Worm (Caenorhabditis elegans): ENCODE measurements around the gene odr-2.

odr-2 gene

ce11 chrV:7096129-7096730, 7.1 kb upstream of the odr-2 start:
- TF ChIP-seq skn-1 (tag; optimal IDR thresholded peaks at IDR 0.05) = no peak
- no peak for TF ChIP-seq unc-62 (GFP tag; optimal IDR thresholded peaks at IDR 0.05)
- TF ChIP-seq lin-13 (GFP tag; optimal IDR thresholded peaks at IDR 0.05) = no peak
- TF ChIP-seq unc-55 (GFP tag; optimal IDR thresholded peaks at IDR 0.05) = no peak
- no peak for TF ChIP-seq dmd-4 (tag; optimal IDR thresholded peaks at IDR 0.05)
- TF ChIP-seq nhr-6 (tag; optimal IDR thresholded peaks at IDR 0.05) = no peak
- no peak for TF ChIP-seq fos-1 (tag; optimal IDR thresholded peaks at IDR 0.05)
- no peak for TF ChIP-seq ama-1 (optimal IDR thresholded peaks at IDR 0.05)
- no peak for TF ChIP-seq nhr-77 (tag; optimal IDR thresholded peaks at IDR 0.05)
- no peak for TF ChIP-seq mdl-1 (tag; optimal IDR thresholded peaks at IDR 0.05)
- no peak for TF ChIP-seq R02D3.7 (tag; optimal IDR thresholded peaks at IDR 0.05)
- no peak for TF ChIP-seq unc-39 (tag; optimal IDR thresholded peaks at IDR 0.05)
- TF ChIP-seq nhr-12 (tag; optimal IDR thresholded peaks at IDR 0.05) = no peak
- TF ChIP-seq aly-2 (tag; optimal IDR thresholded peaks at IDR 0.05) = no peak
- TF ChIP-seq sma-3 (GFP tag; optimal IDR thresholded peaks at IDR 0.05) = no peak
- TF ChIP-seq ZK546.5 (tag; optimal IDR thresholded peaks at IDR 0.05) = no peak
- TF ChIP-seq nhr-23 (tag; optimal IDR thresholded peaks at IDR 0.05) = no peak
- TF ChIP-seq sem-4 (tag; optimal IDR thresholded peaks at IDR 0.05) = no peak
- TF ChIP-seq nhr-25 (tag; optimal IDR thresholded peaks at IDR 0.05) = no peak

DNA sequence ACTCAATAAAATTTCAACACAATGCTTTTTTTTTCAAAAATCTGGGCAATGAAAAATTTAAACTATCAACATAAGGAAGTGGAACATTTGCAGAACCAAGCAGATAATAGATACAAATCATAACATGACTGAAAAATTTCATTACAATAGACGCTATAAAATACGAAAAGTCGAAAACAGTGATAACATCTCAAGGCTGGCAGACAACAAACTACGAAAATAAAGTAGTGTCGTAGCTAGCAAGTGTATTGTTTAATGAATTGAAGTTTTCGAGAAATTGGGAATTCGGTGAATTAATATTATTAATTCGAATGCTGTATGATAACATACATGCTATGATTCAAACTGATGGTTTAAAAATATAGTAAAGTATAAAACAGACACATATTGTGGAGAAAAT, 6.5 kb upstream of the odr-2 start:
- no peak for TF ChIP-seq C34F6.9 (tag; optimal IDR thresholded peaks at IDR 0.05)
- TF ChIP-seq mdl-1 (tag; optimal IDR thresholded peaks at IDR 0.05) = no peak
- no peak for TF ChIP-seq skn-1 (tag; optimal IDR thresholded peaks at IDR 0.05)
- no peak for TF ChIP-seq mbf-1 (tag; optimal IDR thresholded peaks at IDR 0.05)
- no peak for TF ChIP-seq ceh-16 (tag; optimal IDR thresholded peaks at IDR 0.05)
- no peak for TF ChIP-seq nhr-77 (tag; optimal IDR thresholded peaks at IDR 0.05)
- no peak for TF ChIP-seq F13H6.1 (tag; optimal IDR thresholded peaks at IDR 0.05)
- TF ChIP-seq blmp-1 (tag; optimal IDR thresholded peaks at IDR 0.05; ENCODE audit: insufficient read depth) = no peak
- no peak for TF ChIP-seq aly-2 (tag; optimal IDR thresholded peaks at IDR 0.05)
- no peak for TF ChIP-seq ama-1 (optimal IDR thresholded peaks at IDR 0.05)
- no peak for TF ChIP-seq peb-1 (tag; optimal IDR thresholded peaks at IDR 0.05)
- no peak for TF ChIP-seq nhr-11 (tag; optimal IDR thresholded peaks at IDR 0.05)
- TF ChIP-seq nhr-129 (tag; optimal IDR thresholded peaks at IDR 0.05) = no peak
- no peak for TF ChIP-seq ztf-4 (tag; optimal IDR thresholded peaks at IDR 0.05)
- TF ChIP-seq unc-39 (tag; optimal IDR thresholded peaks at IDR 0.05) = no peak
- TF ChIP-seq egl-27 (tag; optimal IDR thresholded peaks at IDR 0.05) = no peak
- TF ChIP-seq R02D3.7 (tag; optimal IDR thresholded peaks at IDR 0.05) = no peak
- TF ChIP-seq lin-39 (tag; optimal IDR thresholded peaks at IDR 0.05) = no peak

- TF ChIP-seq mbf-1 (tag; optimal IDR thresholded peaks at IDR 0.05) = no peak
Observed at ce11 chrV:7106499-7107152, 3.3 kb downstream of the odr-2 start.

DNA sequence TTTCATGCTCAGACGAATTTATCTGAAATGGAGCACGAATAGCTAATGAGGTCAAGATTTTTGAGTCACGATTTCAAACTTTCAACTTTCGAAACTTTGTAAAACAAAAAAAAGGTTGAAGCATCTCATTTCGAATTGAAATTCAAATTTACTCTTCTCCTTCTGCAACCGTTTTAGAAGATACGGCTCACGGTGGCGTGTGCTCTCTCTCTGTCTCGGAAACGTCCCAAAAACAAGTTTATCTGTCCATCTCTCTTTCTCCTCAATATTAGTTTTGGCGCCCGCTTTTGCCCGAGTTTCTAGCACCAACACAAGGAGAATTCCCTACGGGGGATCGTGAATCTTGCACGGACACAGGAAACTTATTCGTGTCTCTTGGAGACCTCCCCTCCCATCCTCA, 7.0 kb downstream of the odr-2 start:
- TF ChIP-seq nhr-21 (tag; optimal IDR thresholded peaks at IDR 0.05) (no peak), C34F6.9 (tag; optimal IDR thresholded peaks at IDR 0.05) (no peak), nhr-25 (tag; optimal IDR thresholded peaks at IDR 0.05) (no peak), nhr-11 (tag; optimal IDR thresholded peaks at IDR 0.05) (no peak), blmp-1 (tag; optimal IDR thresholded peaks at IDR 0.05; ENCODE audit: insufficient read depth) (no peak), fos-1 (tag; optimal IDR thresholded peaks at IDR 0.05) (no peak), gmeb-1 (tag; optimal IDR thresholded peaks at IDR 0.05) (no peak)

DNA sequence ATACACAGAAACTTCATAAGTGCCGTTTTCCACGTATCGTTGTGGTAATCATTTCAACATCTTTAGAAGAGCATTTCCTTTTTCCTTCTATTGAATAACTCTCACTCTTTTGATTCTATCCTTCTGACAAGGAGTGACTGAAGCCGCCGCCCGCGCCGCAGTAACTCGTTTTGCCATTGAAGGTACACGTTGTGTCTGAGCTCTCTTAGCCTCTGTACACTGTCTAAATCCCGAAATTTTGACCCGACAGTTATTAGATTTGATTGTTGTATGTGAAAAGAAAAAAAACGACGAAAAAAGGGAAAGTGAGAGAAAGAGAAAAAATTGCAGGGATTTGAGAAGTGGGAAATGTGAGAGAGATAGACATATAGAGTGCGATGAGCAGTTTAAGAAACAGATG, 7.9 kb downstream of the odr-2 start:
- TF ChIP-seq unc-55 (GFP tag; optimal IDR thresholded peaks at IDR 0.05) (peak; percentile 15), sma-3 (GFP tag; optimal IDR thresholded peaks at IDR 0.05) (no peak), skn-1 (tag; optimal IDR thresholded peaks at IDR 0.05) (no peak), ztf-1 (GFP tag; conservative IDR thresholded peaks at IDR 0.05) (no peak), zag-1 (tag; optimal IDR thresholded peaks at IDR 0.05) (no peak), peb-1 (tag; optimal IDR thresholded peaks at IDR 0.05) (no peak), nhr-25 (tag; optimal IDR thresholded peaks at IDR 0.05) (no peak), nhr-12 (tag; optimal IDR thresholded peaks at IDR 0.05) (no peak), elt-1 (tag; optimal IDR thresholded peaks at IDR 0.05) (no peak), fos-1 (tag; optimal IDR thresholded peaks at IDR 0.05) (no peak), egl-27 (tag; optimal IDR thresholded peaks at IDR 0.05) (no peak), nhr-10 (tag; optimal IDR thresholded peaks at IDR 0.05) (no peak), lsy-2 (tag; optimal IDR thresholded peaks at IDR 0.05) (no peak), ztf-11 (tag; optimal IDR thresholded peaks at IDR 0.05) (no peak), sem-4 (tag; optimal IDR thresholded peaks at IDR 0.05) (no peak), dmd-4 (tag; optimal IDR thresholded peaks at IDR 0.05) (no peak), nhr-6 (tag; optimal IDR thresholded peaks at IDR 0.05) (no peak), ZK546.5 (tag; optimal IDR thresholded peaks at IDR 0.05) (no peak), nhr-23 (tag; optimal IDR thresholded peaks at IDR 0.05) (no peak), sma-9 (GFP tag; optimal IDR thresholded peaks at IDR 0.05) (peak; percentile 23), sma-9 (tag; optimal IDR thresholded peaks at IDR 0.05) (no peak), mab-5 (tag; optimal IDR thresholded peaks at IDR 0.05) (no peak), aly-2 (tag; optimal IDR thresholded peaks at IDR 0.05) (no peak), F13H6.1 (tag; optimal IDR thresholded peaks at IDR 0.05) (peak; percentile 15), elt-3 (tag; optimal IDR thresholded peaks at IDR 0.05) (no peak), R02D3.7 (tag; optimal IDR thresholded peaks at IDR 0.05) (no peak), nhr-11 (tag; optimal IDR thresholded peaks at IDR 0.05) (no peak), ceh-82 (tag; optimal IDR thresholded peaks at IDR 0.05) (no peak)

Data from whole organism, L2 larva.